Fruit fly (Drosophila melanogaster) whole organism, wandering third instar larva: ENCODE data around the gene Pex2.

Experiments
- Abd-B ChIP-seq: fragments of >200 bp; optimal IDR thresholded peaks from 2 replicates; lab custom pipeline; 2017; ENCODE audit warnings: missing biosample characterization, missing genetic modification characterization
- CG32264 ChIP-seq: fragments of 200-800 bp; sonication (Bioruptor generic); optimal IDR thresholded peaks from 2 replicates; lab custom pipeline; 2016; ENCODE audit warnings: missing biosample characterization, missing genetic modification characterization
- CG9705 ChIP-seq: fragments of 200-800 bp; sonication (Bioruptor generic); optimal IDR thresholded peaks from 2 replicates; lab custom pipeline; 2018; ENCODE audit warnings: missing biosample characterization, mild to moderate bottlenecking, missing genetic modification characterization
- Dfd ChIP-seq: fragments of >200 bp; optimal IDR thresholded peaks from 2 replicates; lab custom pipeline; 2017; ENCODE audit warnings: missing biosample characterization, missing genetic modification characterization
- HLH106 ChIP-seq: fragments of 200-800 bp; optimal IDR thresholded peaks from 3 replicates; lab custom pipeline; 2019; ENCODE audit warnings: missing biosample characterization, mild to moderate bottlenecking, missing genetic modification characterization, moderate library complexity
- Hnf4 ChIP-seq: fragments of 200-800 bp; sonication (Bioruptor generic); optimal IDR thresholded peaks from 2 replicates; lab custom pipeline; 2016; ENCODE audit warnings: missing biosample characterization, mild to moderate bottlenecking, missing genetic modification characterization
- dmrt93B ChIP-seq: fragments of 200-800 bp; sonication (Bioruptor generic); optimal IDR thresholded peaks from 2 replicates; lab custom pipeline; 2018; ENCODE audit warnings: missing biosample characterization, mild to moderate bottlenecking, missing genetic modification characterization
- ey ChIP-seq: fragments of 200-800 bp; sonication (Bioruptor generic); optimal IDR thresholded peaks from 2 replicates; lab custom pipeline; 2016; ENCODE audit warnings: missing biosample characterization, missing genetic modification characterization
- h ChIP-seq: fragments of 200-800 bp; sonication (Bioruptor generic); optimal IDR thresholded peaks from 3 replicates; lab custom pipeline; 2016; ENCODE audit warnings: missing biosample characterization, mild to moderate bottlenecking, missing genetic modification characterization
- pan ChIP-seq: fragments of >200 bp; optimal IDR thresholded peaks from 2 replicates; lab custom pipeline; 2017
- psq ChIP-seq: fragments of 200-800 bp; sonication (Bioruptor generic); optimal IDR thresholded peaks from 3 replicates; lab custom pipeline; 2017; ENCODE audit warnings: missing biosample characterization, mild to moderate bottlenecking, missing genetic modification characterization, moderate library complexity
- sv ChIP-seq: fragments of 200-800 bp; sonication (Bioruptor generic); optimal IDR thresholded peaks from 3 replicates; lab custom pipeline; 2016; ENCODE audit warnings: missing biosample characterization, missing genetic modification characterization
- tai ChIP-seq: sonication (Bioruptor generic); optimal IDR thresholded peaks from 2 replicates; lab custom pipeline; 2016; ENCODE audit warnings: missing biosample characterization, missing genetic modification characterization
- usp ChIP-seq: fragments of >200 bp; optimal IDR thresholded peaks from 2 replicates; lab custom pipeline; 2017; ENCODE audit warnings: missing biosample characterization, missing genetic modification characterization

dm6 chr3L:8336372-8336771 lies 2.5 kb upstream of the Pex2 start, which contains the start of gene Cpr66Cb:
- TF ChIP-seq usp (GFP tag; lab: Kevin White, UChicago) (no peak), dmrt93B (GFP tag; lab: Kevin White, UChicago) (no peak), HLH106 (tag; lab: Kevin White, UChicago) (no peak), psq (GFP tag; lab: Kevin White, UChicago) (no peak), Abd-B (GFP tag; lab: Kevin White, UChicago) (no peak), Hnf4 (GFP tag; lab: Kevin White, UChicago) (no peak), CG32264 (no peak), tai (GFP tag; lab: Kevin White, UChicago) (no peak), ey (GFP tag; lab: Kevin White, UChicago) (no peak), Dfd (GFP tag; lab: Kevin White, UChicago) (no peak), sv (GFP tag; lab: Kevin White, UChicago) (no peak), CG9705 (GFP tag; lab: Kevin White, UChicago) (no peak), h (GFP tag; lab: Kevin White, UChicago) (no peak), pan (no peak)
